Fruit fly (Drosophila melanogaster): ENCODE measurements around the gene ncm.

ncm gene

dm6 chr2L:18458527-18458926 is 9.8 kb upstream of the ncm start:
- TF ChIP-seq CG18011 (GFP tag; optimal IDR thresholded peaks at IDR 0.05): peak; percentile 65
- TF ChIP-seq gsb (GFP tag; IDR thresholded peaks at IDR 0.05): 0 out of 2 replicates have a peak, but pooled peaks have one; percentile 23
- TF ChIP-seq Xrp1 (GFP tag; IDR thresholded peaks at IDR 0.05): no peak
- TF ChIP-seq klu (GFP tag; IDR thresholded peaks at IDR 0.05): 0 out of 2 replicates have a peak, but pooled peaks have one; percentile 9
- TF ChIP-seq sisA (GFP tag; IDR thresholded peaks at IDR 0.05): 0 out of 2 replicates have a peak, but pooled peaks have one; percentile 6
- TF ChIP-seq nom (GFP tag; optimal IDR thresholded peaks at IDR 0.05): peak; percentile 53
- TF ChIP-seq CG10209 (GFP tag; optimal IDR thresholded peaks at IDR 0.05): no peak

dm6 chr2L:18456932-18457583 is 8.3 kb upstream of the ncm start:
- no peak for TF ChIP-seq Kr (GFP tag; optimal IDR thresholded peaks at IDR 0.05)
- TF ChIP-seq D19B (GFP tag; optimal IDR thresholded peaks at IDR 0.05): no peak
- no peak for TF ChIP-seq HmgZ (tag; optimal IDR thresholded peaks at IDR 0.05)
- TF ChIP-seq Jarid2 (GFP tag; optimal IDR thresholded peaks at IDR 0.05): no peak
- TF ChIP-seq CG9437 (GFP tag; optimal IDR thresholded peaks at IDR 0.05): no peak
- no peak for TF ChIP-seq zfh2 (GFP tag; optimal IDR thresholded peaks at IDR 0.05)
- peak in 1 of 2 experiments; percentile 14 for TF ChIP-seq bsh (GFP tag; optimal IDR thresholded peaks at IDR 0.05)
- no peak for TF ChIP-seq Camta (GFP tag; optimal IDR thresholded peaks at IDR 0.05)
- no peak for TF ChIP-seq vfl (GFP tag; optimal IDR thresholded peaks at IDR 0.05)
- peak; percentile 43; the same call in 1 of the 2 replicates for TF ChIP-seq CG4360 (GFP tag; IDR thresholded peaks at IDR 0.05)
- TF ChIP-seq nom (GFP tag; optimal IDR thresholded peaks at IDR 0.05): peak; percentile 84
- TF ChIP-seq CG43689 (GFP tag; IDR thresholded peaks at IDR 0.05): no peak
- TF ChIP-seq fu2 (GFP tag; optimal IDR thresholded peaks at IDR 0.05): no peak
- peak; percentile 31 for TF ChIP-seq cg (GFP tag; optimal IDR thresholded peaks at IDR 0.05)
- no peak for TF ChIP-seq lola (GFP tag; optimal IDR thresholded peaks at IDR 0.05)
- TF ChIP-seq Drgx (GFP tag; IDR thresholded peaks at IDR 0.05): peak; percentile 40; the same call in 1 of the 2 replicates
- TF ChIP-seq ap (GFP tag; IDR thresholded peaks at IDR 0.05): no peak
- TF ChIP-seq al (GFP tag; IDR thresholded peaks at IDR 0.05): no peak
- no peak for TF ChIP-seq org-1 (GFP tag; optimal IDR thresholded peaks at IDR 0.05)
- no peak for TF ChIP-seq Ptx1 (GFP tag; IDR thresholded peaks at IDR 0.05)
- TF ChIP-seq CG16813 (GFP tag; IDR thresholded peaks at IDR 0.05; ENCODE audit: partially characterized antibody): 0 out of 3 replicates have a peak, but pooled peaks have one; percentile 20
- TF ChIP-seq sens (GFP tag): peak; percentile 9
- no peak for TF ChIP-seq vvl (GFP tag; IDR thresholded peaks at IDR 0.05)
- TF ChIP-seq CG11695 (GFP tag; IDR thresholded peaks at IDR 0.05): no peak
- no peak for TF ChIP-seq ewg (GFP tag; optimal IDR thresholded peaks at IDR 0.05)
- peak; percentile 10 for TF ChIP-seq Ets65A (GFP tag)
- TF ChIP-seq Max (GFP tag; optimal IDR thresholded peaks at IDR 0.05): no peak

dm6 chr2L:18455506-18456491 is 7.0 kb upstream of the ncm start:
- TF ChIP-seq fd64A (GFP tag; optimal IDR thresholded peaks at IDR 0.05) (no peak), CG11247 (GFP tag; IDR thresholded peaks at IDR 0.05) (0 out of 2 replicates have a peak, but pooled peaks have one; percentile 20), Drgx (GFP tag; IDR thresholded peaks at IDR 0.05) (peak; percentile 99), cg (GFP tag; optimal IDR thresholded peaks at IDR 0.05) (peak; percentile 23), CG6175 (GFP tag; IDR thresholded peaks at IDR 0.05) (0 out of 3 replicates have a peak, but pooled peaks have one; percentile 19), CG2199 (GFP tag; IDR thresholded peaks at IDR 0.05) (0 out of 3 replicates have a peak, but pooled peaks have one; percentile 28), lbe (GFP tag; optimal IDR thresholded peaks at IDR 0.05) (peak; percentile 55), Nf-YC (tag; optimal IDR thresholded peaks at IDR 0.05) (no peak), CG14965 (GFP tag; optimal IDR thresholded peaks at IDR 0.05; ENCODE audit: borderline replicate concordance) (no peak), CG2712 (tag; optimal IDR thresholded peaks at IDR 0.05) (no peak), nom (GFP tag; optimal IDR thresholded peaks at IDR 0.05) (peak; percentile 100), fd3F (GFP tag; optimal IDR thresholded peaks at IDR 0.05) (no peak), CG3163 (GFP tag; optimal IDR thresholded peaks at IDR 0.05) (no peak), bsh (GFP tag; optimal IDR thresholded peaks at IDR 0.05) (peak in 1 of 2 experiments; percentile 99), CG14441 (GFP tag; IDR thresholded peaks at IDR 0.05) (peak; percentile 6; the same call in 1 of the 2 replicates), gem (tag; optimal IDR thresholded peaks at IDR 0.05) (no peak)

Data from whole organism, embryonic.